Worm (Caenorhabditis elegans) whole organism, late embryonic: ENCODE results near the gene idpc-6.
A peak's percentile ranks its signal among the peaks of the same experiment; 100 is the strongest.

ENCODE experiments used
- C08G9.2 ChIP-seq: sonication (generic microtip); optimal IDR thresholded peaks from 2 replicates; lab custom pipeline; 2016; ENCODE audit warnings: mild to moderate bottlenecking, missing genetic modification characterization, moderate library complexity, missing compliant biosample characterization
- C38D4.7 ChIP-seq: fragments of 200-800 bp; sonication (Bioruptor generic); optimal IDR thresholded peaks from 2 replicates; lab custom pipeline; 2018; ENCODE audit warnings: mild to moderate bottlenecking, missing genetic modification characterization, moderate library complexity, missing compliant biosample characterization
- F13H6.1 ChIP-seq: sonication (generic microtip); optimal IDR thresholded peaks from 2 replicates; lab custom pipeline; 2016; ENCODE audit warnings: missing genetic modification characterization, missing compliant biosample characterization
- K02D7.2 ChIP-seq: sonication (generic microtip); optimal IDR thresholded peaks from 2 replicates; lab custom pipeline; 2017; ENCODE audit warnings: mild to moderate bottlenecking, missing genetic modification characterization, missing compliant biosample characterization
- K09A11.1 ChIP-seq: sonication (generic microtip); optimal IDR thresholded peaks from 2 replicates; lab custom pipeline; 2017; ENCODE audit warnings: antibody characterized with exemption, mild to moderate bottlenecking, missing genetic modification characterization, missing compliant biosample characterization; ENCODE audit not compliant: insufficient read depth
- Y22D7AL.16 ChIP-seq: sonication (generic microtip); optimal IDR thresholded peaks from 2 replicates; lab custom pipeline; 2016; ENCODE audit warnings: missing genetic modification characterization, missing compliant biosample characterization
- ama-1 ChIP-seq: fragments of 150-350 bp; optimal IDR thresholded peaks from 2 replicates; lab custom pipeline; 2014
- ceh-14 ChIP-seq: sonication (generic microtip); optimal IDR thresholded peaks from 2 replicates; lab custom pipeline; 2016; ENCODE audit warnings: missing genotype, missing genetic modification characterization, missing compliant biosample characterization
- ceh-19 ChIP-seq: fragments of 200-800 bp; sonication (Bioruptor generic); optimal IDR thresholded peaks from 2 replicates; lab custom pipeline; 2018; ENCODE audit warnings: mild to moderate bottlenecking, missing genetic modification characterization, missing compliant biosample characterization
- ceh-30 ChIP-seq: fragments of 150-350 bp; optimal IDR thresholded peaks from 2 replicates; lab custom pipeline; 2014; ENCODE audit warnings: missing biosample characterization, missing genetic modification characterization
- ceh-31 ChIP-seq: sonication (generic microtip); optimal IDR thresholded peaks from 2 replicates; lab custom pipeline; 2016; ENCODE audit warnings: missing genetic modification characterization, missing compliant biosample characterization
- ceh-45 ChIP-seq: fragments of 200-800 bp; sonication (Bioruptor generic); IDR thresholded peaks from 2 replicates; pipeline ENCODE4 v1.3.6; 2022; ENCODE audit warnings: missing genetic modification reagents, missing genetic modification characterization, missing compliant biosample characterization
- ceh-48 ChIP-seq: sonication (generic microtip); optimal IDR thresholded peaks from 2 replicates; lab custom pipeline; 2016; ENCODE audit warnings: missing genetic modification characterization, inconsistent platforms, missing compliant biosample characterization
- elt-2 ChIP-seq: sonication (generic microtip); optimal IDR thresholded peaks from 2 replicates; lab custom pipeline; 2016; ENCODE audit warnings: missing genetic modification reagents, missing genetic modification characterization, missing compliant biosample characterization
- fkh-10 ChIP-seq: fragments of 150-350 bp; optimal IDR thresholded peaks from 2 replicates; lab custom pipeline; 2014; ENCODE audit warnings: missing biosample characterization, missing genetic modification reagents, missing genetic modification characterization
- hlh-13 ChIP-seq: fragments of 200-800 bp; sonication (Bioruptor generic); optimal IDR thresholded peaks from 2 replicates; lab custom pipeline; 2018; ENCODE audit warnings: mild to moderate bottlenecking, missing genetic modification characterization, missing compliant biosample characterization
- hlh-6 ChIP-seq: sonication (generic microtip); optimal IDR thresholded peaks from 2 replicates; lab custom pipeline; 2016; ENCODE audit warnings: missing genotype, missing genetic modification characterization, missing compliant biosample characterization
- hlh-8 ChIP-seq: sonication (generic microtip); optimal IDR thresholded peaks from 2 replicates; lab custom pipeline; 2016; ENCODE audit warnings: missing genotype, missing genetic modification characterization, missing compliant biosample characterization
- mec-3 ChIP-seq: sonication (generic microtip); optimal IDR thresholded peaks from 2 replicates; lab custom pipeline; 2016; ENCODE audit warnings: borderline replicate concordance, missing genetic modification characterization, missing compliant biosample characterization
- nfya-1 ChIP-seq: sonication (generic microtip); optimal IDR thresholded peaks from 2 replicates; lab custom pipeline; 2017; ENCODE audit warnings: missing genetic modification characterization, mild to moderate bottlenecking, missing compliant biosample characterization, antibody characterized with exemption, moderate library complexity
- nhr-11 ChIP-seq: fragments of 150-350 bp; optimal IDR thresholded peaks from 2 replicates; lab custom pipeline; 2014; ENCODE audit warnings: missing biosample characterization, missing genetic modification characterization
- odd-2 ChIP-seq: sonication (generic microtip); optimal IDR thresholded peaks from 2 replicates; lab custom pipeline; 2017; ENCODE audit warnings: antibody characterized with exemption, mild to moderate bottlenecking, missing genetic modification characterization, missing compliant biosample characterization
- pag-3 ChIP-seq: sonication (generic microtip); optimal IDR thresholded peaks from 2 replicates; lab custom pipeline; 2016; ENCODE audit warnings: missing compliant biosample characterization, missing genetic modification characterization, borderline replicate concordance
- ref-2 ChIP-seq: sonication (generic microtip); optimal IDR thresholded peaks from 2 replicates; lab custom pipeline; 2016; ENCODE audit warnings: missing genetic modification characterization, missing compliant biosample characterization
- sox-2 ChIP-seq: fragments of 200-800 bp; sonication (Bioruptor generic); IDR thresholded peaks from 2 replicates; pipeline ENCODE4 v1.3.6; 2022; ENCODE audit warnings: missing genetic modification reagents, missing genetic modification characterization, missing compliant biosample characterization
- syd-9 ChIP-seq: sonication (generic microtip); optimal IDR thresholded peaks from 2 replicates; lab custom pipeline; 2016; ENCODE audit warnings: mild to moderate bottlenecking, missing genetic modification characterization, moderate library complexity, missing compliant biosample characterization
- tbx-2 ChIP-seq: sonication (generic microtip); optimal IDR thresholded peaks from 2 replicates; lab custom pipeline; 2016; ENCODE audit warnings: missing genetic modification characterization, missing compliant biosample characterization
- unc-42 ChIP-seq: sonication (generic microtip); optimal IDR thresholded peaks from 2 replicates; lab custom pipeline; 2016; ENCODE audit warnings: missing genotype, missing genetic modification characterization, missing compliant biosample characterization
- unc-86 ChIP-seq: sonication (generic microtip); optimal IDR thresholded peaks from 2 replicates; lab custom pipeline; 2016; ENCODE audit warnings: missing genetic modification characterization, missing compliant biosample characterization

The idpc-6 gene

DNA sequence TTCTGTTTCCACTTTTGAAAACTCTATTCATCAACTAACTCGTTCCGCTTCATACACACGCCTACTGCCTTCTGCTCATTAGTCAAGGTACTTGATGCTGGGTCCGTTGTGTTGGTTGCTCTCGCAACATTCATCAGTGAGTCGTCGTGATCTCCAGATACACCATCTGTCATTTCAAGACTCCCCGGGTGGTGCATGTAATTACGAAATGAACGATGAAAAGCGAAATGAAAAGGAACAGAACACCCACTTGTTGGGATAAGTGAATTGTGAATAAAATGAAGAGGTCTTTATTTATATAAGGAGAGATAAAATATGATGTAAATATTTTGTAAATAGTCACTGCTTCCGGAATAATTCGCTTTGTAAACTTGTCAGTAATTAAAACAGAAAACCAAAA lies 44.0 kb downstream of the idpc-6 start:
- TF ChIP-seq C38D4.7: no peak
- no peak for TF ChIP-seq F13H6.1 (tag; lab: Kevin White, UChicago)
- no peak for TF ChIP-seq ceh-48 (tag; lab: Kevin White, UChicago)
- no peak for TF ChIP-seq C08G9.2 (tag; lab: Kevin White, UChicago)
- TF ChIP-seq Y22D7AL.16 (tag; lab: Kevin White, UChicago): no peak
- no peak for TF ChIP-seq ceh-30 (tag; lab: Kevin White, UChicago)
- TF ChIP-seq ceh-14 (tag; lab: Kevin White, UChicago): peak; percentile 1
- no peak for TF ChIP-seq sox-2 (GFP tag; lab: Robert Waterston, UW)
- TF ChIP-seq unc-42 (tag; lab: Kevin White, UChicago): peak; percentile 45
- no peak for TF ChIP-seq tbx-2 (tag; lab: Kevin White, UChicago)
- TF ChIP-seq K02D7.2 (tag; lab: Kevin White, UChicago): no peak
- no peak for TF ChIP-seq hlh-13 (GFP tag; lab: Kevin White, UChicago)
- TF ChIP-seq, all 69 proteins: peak for 2

DNA sequence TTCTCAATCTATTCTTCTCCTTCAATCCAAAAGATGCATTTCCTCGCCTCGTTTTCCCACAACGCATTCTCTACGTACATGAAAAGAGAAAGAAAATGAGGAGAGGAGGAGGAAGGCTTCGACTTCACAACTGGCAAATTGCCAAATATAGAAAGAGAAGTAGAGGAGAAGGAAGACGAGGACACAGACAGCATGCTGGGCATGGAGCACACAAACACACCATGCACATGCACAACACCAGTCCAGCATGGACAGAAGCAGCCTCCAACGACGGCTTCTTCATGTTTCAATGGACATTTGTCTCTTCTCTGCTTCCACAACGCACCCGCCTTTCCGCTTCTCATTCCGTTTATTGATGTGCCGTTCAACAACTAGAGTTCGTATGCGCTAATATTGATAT lies 44.7 kb downstream of the idpc-6 start:
- TF ChIP-seq syd-9 (tag; lab: Kevin White, UChicago): no peak
- TF ChIP-seq mec-3 (tag; lab: Kevin White, UChicago): no peak
- TF ChIP-seq tbx-2 (tag; lab: Kevin White, UChicago): peak; percentile 44
- TF ChIP-seq unc-86 (tag; lab: Kevin White, UChicago): peak; percentile 18
- peak; percentile 39 for TF ChIP-seq ceh-19
- TF ChIP-seq ama-1 (lab: Kevin White, UChicago): no peak
- TF ChIP-seq ceh-45 (GFP tag; lab: Robert Waterston, UW): no peak
- no peak for TF ChIP-seq odd-2 (tag; lab: Kevin White, UChicago)
- TF ChIP-seq nhr-11 (tag; lab: Kevin White, UChicago): no peak
- TF ChIP-seq sox-2 (GFP tag; lab: Robert Waterston, UW): no peak
- no peak for TF ChIP-seq hlh-6 (tag; lab: Kevin White, UChicago)
- peak; percentile 30 for TF ChIP-seq ceh-48 (tag; lab: Kevin White, UChicago)
- TF ChIP-seq nfya-1: peak; percentile 56
- no peak for TF ChIP-seq hlh-13 (GFP tag; lab: Kevin White, UChicago)
- TF ChIP-seq unc-42 (tag; lab: Kevin White, UChicago): peak; percentile 14
- peak; percentile 82 for TF ChIP-seq ceh-31 (tag; lab: Kevin White, UChicago)
- TF ChIP-seq ref-2 (tag; lab: Kevin White, UChicago): peak; percentile 0
- no peak for TF ChIP-seq elt-2 (tag; lab: Kevin White, UChicago)
- no peak for TF ChIP-seq hlh-8

DNA sequence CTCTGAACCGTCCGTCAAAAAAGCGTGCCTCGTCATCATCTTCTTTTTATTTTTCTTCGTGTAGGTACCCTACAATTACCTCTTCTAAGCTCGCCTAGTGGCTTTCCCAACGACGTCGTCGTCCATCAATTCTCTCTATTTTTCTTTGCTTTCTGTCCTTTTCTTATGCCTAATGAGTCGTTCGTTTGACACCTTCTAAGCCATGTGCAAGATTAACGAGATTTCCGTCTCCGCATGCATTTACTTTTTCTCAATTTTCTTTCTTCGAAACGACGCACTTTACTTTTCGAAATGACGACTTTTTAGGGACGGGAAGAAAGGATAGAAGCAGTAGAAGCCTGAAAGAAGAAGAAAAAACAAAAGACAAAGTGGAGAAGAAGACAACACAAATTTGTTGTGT lies 46.4 kb downstream of the idpc-6 start, which contains the start of gene ZK287.1:
Gene ZK287.1 (plus strand): TSS at position 301 of the 400 bp plus-strand sequence.
- TF ChIP-seq unc-42 (tag; lab: Kevin White, UChicago) (peak; percentile 17), ceh-30 (tag; lab: Kevin White, UChicago) (no peak), K09A11.1 (no peak), fkh-10 (GFP tag; lab: Kevin White, UChicago) (peak; percentile 3), pag-3 (tag; lab: Kevin White, UChicago) (no peak)
